Worm (Caenorhabditis elegans) whole organism, L3 larva: ENCODE data around the gene C05B5.17.

Experiments used
- ZK546.5 ChIP-seq: sonication (generic microtip); optimal IDR thresholded peaks from 2 replicates; lab custom pipeline; 2017; ENCODE audit warnings: missing biosample characterization, missing genetic modification characterization
- aly-2 ChIP-seq: fragments of 150-350 bp; optimal IDR thresholded peaks from 2 replicates; lab custom pipeline; 2014; ENCODE audit warnings: missing biosample characterization, missing genetic modification characterization
- ceh-28 ChIP-seq: fragments of 150-350 bp; optimal IDR thresholded peaks from 2 replicates; lab custom pipeline; 2014; ENCODE audit warnings: missing biosample characterization, missing genetic modification reagents, missing genetic modification characterization
- ceh-9 ChIP-seq: sonication (generic microtip); optimal IDR thresholded peaks from 2 replicates; lab custom pipeline; 2018; ENCODE audit warnings: missing biosample characterization, missing genetic modification characterization
- egl-5 ChIP-seq: fragments of 150-350 bp; optimal IDR thresholded peaks from 2 replicates; lab custom pipeline; 2017; ENCODE audit warnings: missing biosample characterization, missing genetic modification reagents, missing genetic modification characterization, inconsistent platforms
- elt-1 ChIP-seq: fragments of 150-350 bp; optimal IDR thresholded peaks from 2 replicates; lab custom pipeline; 2014; ENCODE audit warnings: missing biosample characterization, missing genetic modification characterization
- eor-1 ChIP-seq, 2 experiments: fragments of 150-350 bp; optimal IDR thresholded peaks; 2 replicates each; lab custom pipeline; 2014 to 2018; ENCODE audit warnings: missing biosample characterization in 2 of 2, missing genetic modification characterization in 2 of 2
- fkh-10 ChIP-seq: sonication (generic microtip); optimal IDR thresholded peaks from 2 replicates; lab custom pipeline; 2017; ENCODE audit warnings: missing biosample characterization, missing genetic modification reagents, missing genetic modification characterization
- fkh-2 ChIP-seq: fragments of 150-350 bp; optimal IDR thresholded peaks from 2 replicates; lab custom pipeline; 2014; ENCODE audit warnings: missing biosample characterization, missing genetic modification reagents, missing genetic modification characterization
- fos-1 ChIP-seq: fragments of 150-350 bp; optimal IDR thresholded peaks from 2 replicates; lab custom pipeline; 2014; ENCODE audit warnings: missing biosample characterization, missing genetic modification characterization
- hmg-11 ChIP-seq: sonication (generic microtip); optimal IDR thresholded peaks from 2 replicates; lab custom pipeline; 2016; ENCODE audit warnings: missing genetic modification characterization, missing compliant biosample characterization
- jun-1 ChIP-seq: fragments of 150-350 bp; optimal IDR thresholded peaks from 2 replicates; lab custom pipeline; 2014; ENCODE audit warnings: missing biosample characterization, missing genetic modification reagents, missing genetic modification characterization
- lin-15B ChIP-seq: fragments of 150-350 bp; optimal IDR thresholded peaks from 2 replicates; lab custom pipeline; 2014; ENCODE audit warnings: missing biosample characterization, missing genetic modification characterization
- lsy-12 ChIP-seq: sonication (generic microtip); optimal IDR thresholded peaks from 2 replicates; lab custom pipeline; 2016; ENCODE audit warnings: mild to moderate bottlenecking, missing genetic modification characterization, missing compliant biosample characterization
- mdl-1 ChIP-seq: fragments of 150-350 bp; optimal IDR thresholded peaks from 2 replicates; lab custom pipeline; 2014; ENCODE audit warnings: missing biosample characterization, missing genetic modification characterization
- nfya-1 ChIP-seq: sonication (generic microtip); optimal IDR thresholded peaks from 2 replicates; lab custom pipeline; 2017; ENCODE audit warnings: missing genetic modification characterization, mild to moderate bottlenecking, missing compliant biosample characterization, antibody characterized with exemption, moderate library complexity; ENCODE audit not compliant: insufficient read depth
- nhr-11 ChIP-seq: fragments of 150-350 bp; optimal IDR thresholded peaks from 2 replicates; lab custom pipeline; 2014; ENCODE audit warnings: missing biosample characterization, missing genetic modification characterization
- nhr-12 ChIP-seq: fragments of 150-350 bp; optimal IDR thresholded peaks from 2 replicates; lab custom pipeline; 2014; ENCODE audit warnings: missing biosample characterization, missing genetic modification characterization
- nhr-23 ChIP-seq: fragments of 150-350 bp; optimal IDR thresholded peaks from 2 replicates; lab custom pipeline; 2014; ENCODE audit warnings: missing biosample characterization, missing genetic modification reagents, missing genetic modification characterization
- nhr-237 ChIP-seq: fragments of 150-350 bp; optimal IDR thresholded peaks from 2 replicates; lab custom pipeline; 2014; ENCODE audit warnings: missing biosample characterization, missing genetic modification characterization
- nhr-25 ChIP-seq: sonication (generic microtip); optimal IDR thresholded peaks from 2 replicates; lab custom pipeline; 2017; ENCODE audit warnings: missing biosample characterization, missing genetic modification characterization
- nhr-28 ChIP-seq: fragments of 150-350 bp; optimal IDR thresholded peaks from 2 replicates; lab custom pipeline; 2014; ENCODE audit warnings: missing biosample characterization, missing genetic modification characterization
- nhr-43 ChIP-seq: sonication (generic microtip); optimal IDR thresholded peaks from 2 replicates; lab custom pipeline; 2016; ENCODE audit warnings: mild to moderate bottlenecking, missing genetic modification characterization, missing compliant biosample characterization; ENCODE audit not compliant: poor library complexity, severe bottlenecking
- nhr-67 ChIP-seq: fragments of 150-350 bp; optimal IDR thresholded peaks from 2 replicates; lab custom pipeline; 2014; ENCODE audit warnings: missing biosample characterization, missing genetic modification characterization
- pha-4 ChIP-seq: fragments of 150-350 bp; optimal IDR thresholded peaks from 2 replicates; lab custom pipeline; 2014; ENCODE audit warnings: missing biosample characterization, missing genetic modification reagents, missing genetic modification characterization
- sea-2 ChIP-seq: fragments of 150-350 bp; sonication (generic microtip); optimal IDR thresholded peaks from 4 replicates; lab custom pipeline; 2014; ENCODE audit warnings: missing biosample characterization, missing genetic modification reagents, missing genetic modification characterization
- skn-1 ChIP-seq: fragments of 150-350 bp; optimal IDR thresholded peaks from 2 replicates; lab custom pipeline; 2014; ENCODE audit warnings: missing biosample characterization, missing genetic modification characterization
- tbx-2 ChIP-seq: sonication (generic microtip); optimal IDR thresholded peaks from 2 replicates; lab custom pipeline; 2016; ENCODE audit warnings: mild to moderate bottlenecking, missing genetic modification characterization, missing compliant biosample characterization
- zag-1 ChIP-seq: fragments of 150-350 bp; optimal IDR thresholded peaks from 2 replicates; lab custom pipeline; 2014; ENCODE audit warnings: missing biosample characterization, missing genetic modification characterization
- ztf-11 ChIP-seq: fragments of 150-350 bp; optimal IDR thresholded peaks from 2 replicates; lab custom pipeline; 2014; ENCODE audit warnings: missing biosample characterization, missing genetic modification characterization
- ztf-4 ChIP-seq: fragments of 150-350 bp; optimal IDR thresholded peaks from 2 replicates; lab custom pipeline; 2014; ENCODE audit warnings: missing biosample characterization, missing genetic modification characterization

C05B5.17 gene

DNA sequence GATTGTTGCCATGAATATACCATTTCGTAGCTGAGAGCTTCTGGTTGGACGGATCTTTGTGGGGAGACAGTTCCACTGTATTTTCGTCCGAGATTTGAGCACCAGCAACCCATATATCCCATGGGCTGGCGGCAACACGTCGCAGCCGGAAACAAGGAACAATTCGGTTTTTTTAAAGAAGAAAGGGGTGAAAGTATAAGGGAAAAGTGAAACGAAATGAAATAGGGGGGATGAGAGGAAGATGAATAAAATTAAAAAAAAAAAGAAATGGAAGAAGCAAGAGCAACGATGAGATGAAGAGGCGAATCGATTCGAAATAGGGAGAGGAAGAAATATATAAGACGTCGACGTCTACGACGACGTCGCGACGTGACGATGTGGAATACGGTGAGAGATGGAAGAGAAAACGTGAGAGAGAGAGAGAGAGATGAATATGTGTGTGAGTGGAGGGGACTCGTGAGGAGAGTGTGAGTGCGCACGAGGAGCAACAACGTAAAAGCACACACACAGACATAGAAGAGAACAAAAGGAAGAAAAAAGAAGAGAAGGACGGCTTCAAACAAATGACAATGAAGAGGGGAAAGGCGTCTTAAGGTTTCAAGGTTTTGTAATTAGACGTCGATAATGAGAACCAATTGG, 17.4 kb upstream of the C05B5.17 start, which contains the start of gene rgs-1 (continued):
- TF ChIP-seq fkh-2 (tag; lab: Kevin White, UChicago) (no peak), ZK546.5 (no peak), ztf-11 (tag; lab: Kevin White, UChicago) (no peak), ztf-4 (tag; lab: Kevin White, UChicago) (no peak), fos-1 (tag; lab: Kevin White, UChicago) (no peak), egl-5 (tag; lab: Kevin White, UChicago) (no peak), nhr-43 (tag; lab: Kevin White, UChicago) (no peak), nfya-1 (tag; lab: Kevin White, UChicago) (peak; percentile 77), hmg-11 (tag; lab: Kevin White, UChicago) (peak; percentile 79), pha-4 (peak; percentile 5), lsy-12 (no peak)

ce11 chrIII:10012136-10012535, 13.0 kb upstream of the C05B5.17 start, which contains the start of gene C05B5.16:
C05B5.16 (plus strand) TSS chrIII:10012436.
- TF ChIP-seq nhr-237 (tag; lab: Kevin White, UChicago) = no peak
- no peak for TF ChIP-seq nhr-43 (tag; lab: Kevin White, UChicago)
- TF ChIP-seq ceh-9 = no peak
- TF ChIP-seq nhr-67 = no peak
- no peak for TF ChIP-seq jun-1 (tag; lab: Kevin White, UChicago)
- TF ChIP-seq mdl-1 (tag; lab: Kevin White, UChicago) = no peak
- TF ChIP-seq hmg-11 (tag; lab: Kevin White, UChicago) = no peak
- TF ChIP-seq lsy-12 = no peak
- no peak for TF ChIP-seq eor-1 (tag; optimal IDR thresholded peaks at IDR 0.05; lab: Kevin White, UChicago)

DNA sequence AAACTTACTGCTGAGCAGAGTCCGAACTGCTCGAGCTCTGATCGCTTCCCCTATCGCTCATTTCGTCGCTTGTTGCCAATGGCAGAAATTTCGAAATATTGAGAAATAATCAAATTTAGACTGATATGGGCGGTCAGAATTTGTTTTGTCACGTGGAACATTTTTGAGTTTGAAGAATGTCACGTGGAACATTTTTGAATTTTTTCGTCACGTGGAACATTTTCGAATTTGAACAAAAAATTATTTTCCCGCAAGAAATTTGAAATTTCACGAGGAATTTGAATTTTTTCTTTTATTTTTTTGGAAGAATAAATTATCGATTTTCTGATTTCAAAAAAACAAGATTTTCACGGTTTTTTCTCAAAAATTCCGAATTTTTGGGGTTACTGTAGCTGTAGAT, 11.0 kb upstream of the C05B5.17 start, which contains the start of gene fbxa-155:
Gene fbxa-155, minus strand, starts transcription at position 101 of the 400 bp plus-strand sequence.
- TF ChIP-seq mdl-1 (tag; lab: Kevin White, UChicago) (no peak), nhr-28 (tag; lab: Kevin White, UChicago) (no peak), ZK546.5 (no peak), ztf-11 (tag; lab: Kevin White, UChicago) (no peak), tbx-2 (tag; lab: Kevin White, UChicago) (no peak), ztf-4 (tag; lab: Kevin White, UChicago) (no peak), jun-1 (tag; lab: Kevin White, UChicago) (no peak), fkh-10 (GFP tag; lab: Kevin White, UChicago) (no peak), hmg-11 (tag; lab: Kevin White, UChicago) (no peak), nhr-11 (no peak), lin-15B (tag; lab: Kevin White, UChicago) (no peak), nhr-25 (tag; lab: Kevin White, UChicago) (no peak)

DNA sequence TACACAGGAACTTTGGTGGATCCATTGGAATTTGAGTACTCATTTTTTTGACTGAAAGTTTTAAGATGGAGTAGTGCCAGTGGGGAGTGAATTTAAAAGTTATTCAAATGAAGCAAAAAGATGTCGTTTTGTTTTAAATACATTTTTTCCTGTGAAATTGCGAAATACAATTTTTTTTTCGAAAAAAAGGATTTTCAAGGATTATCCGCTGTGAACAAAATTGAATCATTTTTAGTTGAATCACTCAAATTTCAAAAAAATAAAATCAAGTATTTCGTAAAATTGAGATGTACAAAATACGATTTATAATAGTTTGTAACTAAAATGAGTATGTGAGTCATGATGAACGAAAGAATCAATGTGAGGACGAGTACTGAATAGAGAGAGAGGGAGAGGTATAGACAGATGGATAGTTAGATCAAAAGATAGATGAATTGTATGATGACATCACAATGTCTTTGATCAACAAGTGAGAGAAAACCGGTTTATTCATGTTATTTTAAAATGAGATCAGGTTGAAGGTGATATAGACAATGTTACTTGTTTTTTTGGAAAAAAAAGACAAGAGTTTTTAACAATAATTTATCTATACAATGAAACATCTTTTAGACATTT, 7.7 kb upstream of the C05B5.17 start, which contains the start of gene C05B5.8:
Gene C05B5.8, minus strand, starts transcription at position 51 of the 615 bp plus-strand sequence.
- TF ChIP-seq nhr-25 (tag; lab: Kevin White, UChicago) (peak; percentile 91), zag-1 (no peak), nfya-1 (tag; lab: Kevin White, UChicago) (no peak), elt-1 (tag; lab: Kevin White, UChicago) (peak; percentile 83), nhr-23 (tag; lab: Kevin White, UChicago) (peak; percentile 73), eor-1 (tag; optimal IDR thresholded peaks at IDR 0.05; lab: Kevin White, UChicago) (no peak), nhr-12 (tag; lab: Kevin White, UChicago) (no peak), ceh-28 (tag; lab: Kevin White, UChicago) (peak; percentile 34), nhr-43 (tag; lab: Kevin White, UChicago) (no peak), ZK546.5 (no peak), sea-2 (no peak), aly-2 (tag; lab: Kevin White, UChicago) (no peak)

- TF ChIP-seq ZK546.5 (no peak), skn-1 (tag; lab: Kevin White, UChicago) (no peak), ceh-9 (no peak), nhr-12 (tag; lab: Kevin White, UChicago) (no peak)
Measured at ce11 chrIII:10004213-10004612, 5.1 kb upstream of the C05B5.17 start, which contains the start of gene C05B5.11. C05B5.11 (plus strand) TSS chrIII:10004513.
